Worm (Caenorhabditis elegans) whole organism, L4/young adult: ENCODE data around the gene Y56A3A.28.

Experiments
- W03F9.2 ChIP-seq: fragments of 150-350 bp; optimal IDR thresholded peaks from 2 replicates; lab custom pipeline; 2014; ENCODE audit warnings: missing biosample characterization, missing genetic modification characterization
- dao-5 ChIP-seq: sonication (generic microtip); optimal IDR thresholded peaks from 2 replicates; lab custom pipeline; 2016; ENCODE audit warnings: missing genotype, missing genetic modification characterization, moderate library complexity, missing compliant biosample characterization
- him-1 ChIP-seq: sonication (generic microtip); optimal IDR thresholded peaks from 2 replicates; lab custom pipeline; 2016; ENCODE audit warnings: missing genotype, missing genetic modification reagents, missing genetic modification characterization, missing compliant biosample characterization

DNA sequence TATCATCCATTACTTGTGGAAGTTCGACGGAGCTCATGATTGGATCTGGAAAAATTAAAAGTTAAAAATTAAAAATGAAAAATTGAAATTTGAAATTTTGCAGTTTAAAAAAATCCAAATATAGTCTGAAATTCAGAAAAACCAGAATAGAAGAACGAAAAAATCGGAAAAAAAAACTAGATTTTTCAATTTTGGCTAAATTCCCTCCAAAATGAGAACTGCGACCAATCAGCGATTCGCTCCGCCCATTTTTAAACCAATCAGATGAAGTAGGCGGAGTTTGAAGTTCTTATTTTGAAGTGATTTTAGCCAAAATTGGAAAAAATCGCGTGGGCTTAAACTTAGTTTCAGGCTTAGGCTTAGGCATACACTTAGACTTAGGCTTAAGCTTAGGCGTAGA is 24.2 kb downstream of the Y56A3A.28 start, which contains the start of gene Y56A3A.7:
- no peak for TF ChIP-seq him-1 (tag; lab: Kevin White, UChicago)
- no peak for TF ChIP-seq W03F9.2 (tag; lab: Kevin White, UChicago)
- no peak for TF ChIP-seq dao-5 (tag; lab: Kevin White, UChicago)
